Fruit fly (Drosophila melanogaster) whole organism, wandering third instar larva: ENCODE data around the gene SNRPG.

Experiments used
- Abd-B ChIP-seq: fragments of >200 bp; optimal IDR thresholded peaks from 2 replicates; lab custom pipeline; 2017; ENCODE audit warnings: missing biosample characterization, missing genetic modification characterization
- CG32264 ChIP-seq: fragments of 200-800 bp; sonication (Bioruptor generic); optimal IDR thresholded peaks from 2 replicates; lab custom pipeline; 2016; ENCODE audit warnings: missing biosample characterization, missing genetic modification characterization
- CG9705 ChIP-seq: fragments of 200-800 bp; sonication (Bioruptor generic); optimal IDR thresholded peaks from 2 replicates; lab custom pipeline; 2018; ENCODE audit warnings: missing biosample characterization, mild to moderate bottlenecking, missing genetic modification characterization
- CrebA ChIP-seq: fragments of 200-800 bp; sonication (Bioruptor generic); optimal IDR thresholded peaks from 2 replicates; lab custom pipeline; 2016; ENCODE audit warnings: missing biosample characterization, mild to moderate bottlenecking, missing genetic modification characterization, borderline replicate concordance
- Dfd ChIP-seq: fragments of >200 bp; optimal IDR thresholded peaks from 2 replicates; lab custom pipeline; 2017; ENCODE audit warnings: missing biosample characterization, missing genetic modification characterization
- Dif ChIP-seq: fragments of 200-275, 200-300 bp; sonication (Bioruptor generic); optimal IDR thresholded peaks from 2 replicates; lab custom pipeline; 2018; ENCODE audit warnings: missing biosample characterization, missing genetic modification characterization; ENCODE audit not compliant: partially characterized antibody
- GATAd ChIP-seq: sonication (Bioruptor generic); optimal IDR thresholded peaks from 2 replicates; lab custom pipeline; 2016; ENCODE audit warnings: missing biosample characterization, missing genetic modification characterization
- Hnf4 ChIP-seq: fragments of 200-800 bp; sonication (Bioruptor generic); optimal IDR thresholded peaks from 2 replicates; lab custom pipeline; 2016; ENCODE audit warnings: missing biosample characterization, mild to moderate bottlenecking, missing genetic modification characterization
- Hr78 ChIP-seq: fragments of >200 bp; optimal IDR thresholded peaks from 2 replicates; lab custom pipeline; 2017; ENCODE audit warnings: missing biosample characterization, missing genetic modification characterization
- Hr83 ChIP-seq: fragments of 200-300 bp; sonication (Bioruptor generic); optimal IDR thresholded peaks from 2 replicates; lab custom pipeline; 2016; ENCODE audit warnings: missing biosample characterization, mild to moderate bottlenecking, missing genetic modification characterization, moderate library complexity; ENCODE audit not compliant: poor library complexity, severe bottlenecking
- Jra ChIP-seq: sonication (Bioruptor generic); optimal IDR thresholded peaks from 2 replicates; lab custom pipeline; 2016; ENCODE audit warnings: missing biosample characterization, missing genetic modification characterization
- Myc ChIP-seq: fragments of >200 bp; optimal IDR thresholded peaks from 2 replicates; lab custom pipeline; 2017
- N ChIP-seq: fragments of >200 bp; optimal IDR thresholded peaks from 2 replicates; lab custom pipeline; 2018; ENCODE audit warnings: missing biosample characterization, missing external identifiers, missing genetic modification characterization
- OdsH ChIP-seq: fragments of 200-800 bp; sonication (Bioruptor generic); optimal IDR thresholded peaks from 2 replicates; lab custom pipeline; 2016; ENCODE audit warnings: missing biosample characterization, mild to moderate bottlenecking, missing genetic modification characterization
- Rel ChIP-seq, 2 experiments: fragments of 200-800 bp; sonication (Bioruptor generic) in 1 of 2; optimal IDR thresholded peaks; 2 replicates in 1 of 2; 3 replicates in 1 of 2; lab custom pipeline; 2016 to 2019; ENCODE audit warnings: mild to moderate bottlenecking in 2 of 2, missing biosample characterization in 2 of 2, missing genetic modification characterization in 2 of 2, moderate library complexity in 1 of 2
- Sp1 ChIP-seq: fragments of 200-800 bp; sonication (Bioruptor generic); optimal IDR thresholded peaks from 3 replicates; lab custom pipeline; 2019; ENCODE audit warnings: missing biosample characterization, mild to moderate bottlenecking, missing genetic modification characterization, moderate library complexity
- Vsx2 ChIP-seq: fragments of 200-300, 225-300 bp; sonication (Bioruptor generic); optimal IDR thresholded peaks from 2 replicates; lab custom pipeline; 2018; ENCODE audit warnings: missing biosample characterization, missing genetic modification characterization; ENCODE audit not compliant: partially characterized antibody
- br ChIP-seq: fragments of 200-800 bp; sonication (Bioruptor generic); optimal IDR thresholded peaks from 2 replicates; lab custom pipeline; 2016; ENCODE audit warnings: missing biosample characterization, missing genetic modification characterization
- brk ChIP-seq: fragments of 200-800 bp; sonication (Bioruptor generic); optimal IDR thresholded peaks from 2 replicates; lab custom pipeline; 2016; ENCODE audit warnings: missing biosample characterization, mild to moderate bottlenecking, missing genetic modification characterization
- dl ChIP-seq, 2 experiments: fragments of 175-275, 200-275 bp in 1 of 2; fragments of 200-275 bp in 1 of 2; sonication (Bioruptor generic); optimal IDR thresholded peaks; lab custom pipeline; 2018; ENCODE audit warnings: mild to moderate bottlenecking in 2 of 2, missing biosample characterization in 2 of 2, missing genetic modification characterization in 2 of 2, moderate library complexity in 2 of 2; ENCODE audit not compliant: partially characterized antibody in 2 of 2, insufficient read depth in 1 of 2
- dmrt93B ChIP-seq: fragments of 200-800 bp; sonication (Bioruptor generic); optimal IDR thresholded peaks from 2 replicates; lab custom pipeline; 2018; ENCODE audit warnings: missing biosample characterization, mild to moderate bottlenecking, missing genetic modification characterization
- dsf ChIP-seq: sonication (Bioruptor generic); optimal IDR thresholded peaks from 2 replicates; lab custom pipeline; 2016; ENCODE audit warnings: missing biosample characterization, missing genetic modification characterization, borderline replicate concordance
- ey ChIP-seq: fragments of 200-800 bp; sonication (Bioruptor generic); optimal IDR thresholded peaks from 2 replicates; lab custom pipeline; 2016; ENCODE audit warnings: missing biosample characterization, missing genetic modification characterization
- foxo ChIP-seq, 2 experiments: fragments of 200-800 bp; sonication (Bioruptor generic); optimal IDR thresholded peaks; 2 replicates in 1 of 2; 3 replicates in 1 of 2; lab custom pipeline; 2016 to 2017; ENCODE audit warnings: missing biosample characterization in 2 of 2, missing genetic modification characterization in 2 of 2
- fru ChIP-seq: fragments of 200-800 bp; sonication (Bioruptor generic); optimal IDR thresholded peaks from 3 replicates; lab custom pipeline; 2016; ENCODE audit warnings: missing biosample characterization, mild to moderate bottlenecking, missing genetic modification characterization
- h ChIP-seq: fragments of 200-800 bp; sonication (Bioruptor generic); optimal IDR thresholded peaks from 3 replicates; lab custom pipeline; 2016; ENCODE audit warnings: missing biosample characterization, mild to moderate bottlenecking, missing genetic modification characterization
- jim ChIP-seq: fragments of 175-275, 200-325 bp; sonication (Bioruptor generic); optimal IDR thresholded peaks from 2 replicates; lab custom pipeline; 2016; ENCODE audit warnings: missing biosample characterization, mild to moderate bottlenecking, missing genetic modification characterization
- lola ChIP-seq: fragments of >200 bp; optimal IDR thresholded peaks from 2 replicates; lab custom pipeline; 2017; ENCODE audit warnings: missing biosample characterization, missing genetic modification characterization
- psq ChIP-seq: fragments of 200-800 bp; sonication (Bioruptor generic); optimal IDR thresholded peaks from 3 replicates; lab custom pipeline; 2017; ENCODE audit warnings: missing biosample characterization, mild to moderate bottlenecking, missing genetic modification characterization, moderate library complexity
- rgr ChIP-seq: fragments of 200-800 bp; sonication (Bioruptor generic); optimal IDR thresholded peaks from 3 replicates; lab custom pipeline; 2016; ENCODE audit warnings: missing biosample characterization, mild to moderate bottlenecking, missing genetic modification characterization
- usp ChIP-seq: fragments of >200 bp; optimal IDR thresholded peaks from 2 replicates; lab custom pipeline; 2017; ENCODE audit warnings: missing biosample characterization, missing genetic modification characterization

Gene SNRPG

DNA sequence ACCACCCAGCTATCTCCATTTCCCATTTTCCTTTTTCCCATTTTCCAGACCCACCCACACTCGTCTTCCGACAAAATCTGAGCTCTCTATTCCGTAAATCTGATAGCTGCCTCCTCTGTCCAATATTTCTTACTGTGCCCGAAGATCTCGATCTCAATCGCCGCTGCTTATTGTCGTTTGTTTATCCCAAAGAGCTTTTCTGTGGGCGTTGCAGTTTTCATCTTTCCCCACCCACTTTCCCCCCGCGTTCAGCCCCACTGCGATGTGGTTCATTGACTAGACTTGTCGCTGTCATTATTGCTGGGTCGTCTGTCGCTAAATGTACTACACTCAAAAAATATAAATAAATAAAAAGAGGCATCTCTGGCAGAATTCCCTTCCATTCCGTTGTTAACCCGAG lies 49.1 kb upstream of the SNRPG start:
- TF ChIP-seq OdsH (GFP tag; lab: Kevin White, UChicago) = no peak
- no peak for TF ChIP-seq Abd-B (GFP tag; lab: Kevin White, UChicago)
- no peak for TF ChIP-seq Jra (GFP tag; lab: Kevin White, UChicago)
- no peak for TF ChIP-seq Myc
- TF ChIP-seq Dif (GFP tag; lab: Kevin White, UChicago) = no peak
- TF ChIP-seq Sp1 = no peak
- TF ChIP-seq usp (GFP tag; lab: Kevin White, UChicago) = no peak
- TF ChIP-seq psq (GFP tag; lab: Kevin White, UChicago) = no peak
- no peak for TF ChIP-seq jim (GFP tag; lab: Kevin White, UChicago)
- TF ChIP-seq rgr (GFP tag; lab: Kevin White, UChicago) = no peak
- TF ChIP-seq fru (GFP tag; lab: Kevin White, UChicago) = no peak
- TF ChIP-seq Hr83 = no peak
- no peak for TF ChIP-seq ey (GFP tag; lab: Kevin White, UChicago)
- TF ChIP-seq foxo (GFP tag; optimal IDR thresholded peaks at IDR 0.05; lab: Kevin White, UChicago) = no peak
- no peak for TF ChIP-seq Hnf4 (GFP tag; lab: Kevin White, UChicago)
- TF ChIP-seq GATAd (GFP tag; lab: Kevin White, UChicago) = no peak
- TF ChIP-seq CrebA = no peak
- no peak for TF ChIP-seq brk (GFP tag; lab: Kevin White, UChicago)
- TF ChIP-seq, all 38 proteins: peak for 0

- TF ChIP-seq Rel (GFP tag; optimal IDR thresholded peaks at IDR 0.05; lab: Kevin White, UChicago) (no peak), Rel (tag; optimal IDR thresholded peaks at IDR 0.05; lab: Kevin White, UChicago) (peak; percentile 50), h (no peak)
Observed at dm6 chrX:16688106-16688459, 47.9 kb upstream of the SNRPG start.

- TF ChIP-seq dmrt93B (no peak), CG32264 (GFP tag; lab: Kevin White, UChicago) (no peak), Sp1 (no peak), dl (GFP tag; optimal IDR thresholded peaks at IDR 0.05; lab: Kevin White, UChicago; ENCODE audit: insufficient read depth in 1 of 2, partially characterized antibody in 2 of 2) (no peak), GATAd (GFP tag; lab: Kevin White, UChicago) (no peak), foxo (GFP tag; optimal IDR thresholded peaks at IDR 0.05; lab: Kevin White, UChicago) (no peak), Myc (no peak), Rel (GFP tag; optimal IDR thresholded peaks at IDR 0.05; lab: Kevin White, UChicago) (no peak), Rel (tag; optimal IDR thresholded peaks at IDR 0.05; lab: Kevin White, UChicago) (no peak), dsf (no peak), jim (GFP tag; lab: Kevin White, UChicago) (no peak), br (no peak), CG9705 (GFP tag; lab: Kevin White, UChicago) (no peak), lola (GFP tag; lab: Kevin White, UChicago) (no peak), Hr83 (no peak), Hr78 (GFP tag; lab: Kevin White, UChicago) (no peak), psq (GFP tag; lab: Kevin White, UChicago) (no peak), Dif (GFP tag; lab: Kevin White, UChicago) (no peak)
- TF ChIP-seq, all 38 proteins: peak for 0
Observed at dm6 chrX:16687400-16688105, 47.3 kb upstream of the SNRPG start.

DNA sequence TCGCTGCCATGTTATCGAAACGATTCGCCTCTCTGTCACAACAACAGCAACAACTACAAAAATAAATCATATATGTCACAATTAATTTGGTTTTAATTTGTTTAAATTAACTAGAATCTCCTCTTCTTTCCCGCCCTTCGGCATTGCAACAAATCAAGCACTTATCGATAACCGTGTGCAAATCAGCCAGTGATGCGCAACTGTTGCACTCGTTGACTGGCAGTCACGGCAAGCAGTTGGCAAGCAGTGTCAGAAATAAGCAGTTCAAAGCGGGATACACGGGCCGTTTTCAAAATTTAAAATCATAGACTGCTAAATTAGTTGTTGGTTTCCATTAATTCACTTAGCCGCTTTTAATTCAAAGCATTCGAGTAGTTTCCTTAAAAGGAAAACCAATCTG lies 43.5 kb upstream of the SNRPG start, which contains the start of gene Axs:
TSS of gene Axs (minus strand) at position 131 of the 400 bp plus-strand sequence.
- TF ChIP-seq CG32264 (GFP tag; lab: Kevin White, UChicago) = no peak
- TF ChIP-seq N (GFP tag; lab: Kevin White, UChicago) = peak; percentile 56
- peak in 1 of 2 experiments; percentile 5 for TF ChIP-seq foxo (GFP tag; optimal IDR thresholded peaks at IDR 0.05; lab: Kevin White, UChicago)
- TF ChIP-seq rgr (GFP tag; lab: Kevin White, UChicago) = no peak
- peak; percentile 75 for TF ChIP-seq Myc
- peak; percentile 6 for TF ChIP-seq Dif (GFP tag; lab: Kevin White, UChicago)
- TF ChIP-seq brk (GFP tag; lab: Kevin White, UChicago) = no peak
- TF ChIP-seq usp (GFP tag; lab: Kevin White, UChicago) = no peak
- TF ChIP-seq Dfd = no peak
- TF ChIP-seq Vsx2 (GFP tag; lab: Kevin White, UChicago) = no peak
- TF ChIP-seq Jra (GFP tag; lab: Kevin White, UChicago) = peak; percentile 55
